Worm (Caenorhabditis elegans): ENCODE measurements around the gene F58G6.7.
A peak's percentile ranks its signal among the peaks of the same experiment; 100 is the strongest.
"Not testable (repeated sequence)": the region's sequence is repeated elsewhere in the genome, so short reads cannot be mapped to it uniquely, and the experiment has no call there.

The F58G6.7 gene

ce11 chrIV:9688715-9689114 is 34.6 kb downstream of the F58G6.7 start, which contains the start of gene msp-76:
Gene msp-76 (plus strand): TSS chrIV:9689015.
- not testable (repeated sequence) for TF ChIP-seq tbx-2 (tag; optimal IDR thresholded peaks at IDR 0.05); fkh-2 (tag; optimal IDR thresholded peaks at IDR 0.05); sea-2 (GFP tag; optimal IDR thresholded peaks at IDR 0.05)

DNA sequence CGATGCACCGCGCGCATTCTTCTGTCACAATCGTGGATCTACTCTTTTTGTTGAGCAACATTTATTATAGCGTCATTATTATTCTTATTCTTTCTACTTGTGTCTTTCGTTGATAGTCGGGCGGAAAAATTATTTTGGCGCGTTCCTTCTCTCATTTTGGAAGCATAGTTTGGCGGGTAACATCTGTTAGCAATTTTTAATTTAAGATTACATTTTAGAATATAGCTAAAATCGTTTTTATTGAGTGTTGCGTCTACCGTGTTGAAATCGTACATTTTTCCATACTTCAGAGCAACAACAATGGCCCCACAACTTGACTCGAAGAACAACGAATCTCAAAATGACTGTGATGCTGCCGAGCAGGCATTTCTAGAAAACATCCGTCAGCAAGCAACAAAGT is 36.5 kb downstream of the F58G6.7 start, which contains the start of gene sdz-36:
Gene sdz-36 (plus strand): TSS at position 301 of the 400 bp plus-strand sequence.
- no peak for TF ChIP-seq ztf-11 (tag; optimal IDR thresholded peaks at IDR 0.05)
- TF ChIP-seq pha-4 (tag; optimal IDR thresholded peaks at IDR 0.05): no peak

- no peak for TF ChIP-seq snpc-4 (tag; optimal IDR thresholded peaks at IDR 0.05)
- no peak for TF ChIP-seq elt-3 (tag; optimal IDR thresholded peaks at IDR 0.05)
- TF ChIP-seq zag-1 (tag; optimal IDR thresholded peaks at IDR 0.05): no peak
- no peak for TF ChIP-seq fos-1 (tag; optimal IDR thresholded peaks at IDR 0.05)
- no peak for TF ChIP-seq hmg-11 (tag; optimal IDR thresholded peaks at IDR 0.05)
- no peak for TF ChIP-seq ceh-28 (tag; optimal IDR thresholded peaks at IDR 0.05)
- TF ChIP-seq pqm-1 (tag; optimal IDR thresholded peaks at IDR 0.05): no peak
- no peak for TF ChIP-seq nhr-23 (tag; optimal IDR thresholded peaks at IDR 0.05)
- no peak for TF ChIP-seq nhr-11 (tag; optimal IDR thresholded peaks at IDR 0.05)
- no peak for TF ChIP-seq daf-12 (tag; optimal IDR thresholded peaks at IDR 0.05)
- TF ChIP-seq aly-2 (tag; optimal IDR thresholded peaks at IDR 0.05): no peak
- no peak for TF ChIP-seq tbx-2 (tag; optimal IDR thresholded peaks at IDR 0.05)
- no peak for TF ChIP-seq lsy-12 (tag; optimal IDR thresholded peaks at IDR 0.05)
- no peak for TF ChIP-seq R02D3.7 (tag; optimal IDR thresholded peaks at IDR 0.05)
- no peak for TF ChIP-seq jun-1 (tag; optimal IDR thresholded peaks at IDR 0.05)
- no peak for TF ChIP-seq unc-39 (tag; optimal IDR thresholded peaks at IDR 0.05)
- no peak for TF ChIP-seq ceh-16 (tag; optimal IDR thresholded peaks at IDR 0.05)
Observed at ce11 chrIV:9692874-9693273, 38.8 kb downstream of the F58G6.7 start, which contains the start of gene twk-9. Gene twk-9 (plus strand): TSS chrIV:9693174.

DNA sequence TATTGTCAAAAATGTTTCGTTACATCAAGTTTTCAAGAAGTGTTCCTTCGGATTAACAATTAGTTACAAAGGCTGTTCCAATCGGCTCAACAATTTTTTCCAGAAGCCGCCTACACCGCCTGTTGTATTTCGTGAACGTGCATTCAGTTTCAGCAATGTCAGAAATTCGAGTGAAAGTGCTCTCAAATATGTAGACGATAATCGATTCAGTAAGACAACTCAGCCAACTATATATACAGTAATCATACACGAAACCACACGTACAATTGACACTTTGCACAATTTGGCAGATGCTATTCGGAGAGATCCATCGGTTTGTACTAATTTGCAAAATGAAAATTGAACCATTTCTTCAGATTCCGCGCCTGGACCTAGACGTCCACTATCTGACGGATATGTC is 42.4 kb downstream of the F58G6.7 start:
- TF ChIP-seq unc-39 (tag; optimal IDR thresholded peaks at IDR 0.05) (no peak), pqm-1 (tag; optimal IDR thresholded peaks at IDR 0.05) (no peak), lin-15B (tag; optimal IDR thresholded peaks at IDR 0.05) (no peak), nhr-12 (tag; optimal IDR thresholded peaks at IDR 0.05) (no peak), hmg-11 (tag; optimal IDR thresholded peaks at IDR 0.05) (no peak)

ce11 chrIV:9697869-9698268 is 43.8 kb downstream of the F58G6.7 start:
- TF ChIP-seq nhr-25 (tag; optimal IDR thresholded peaks at IDR 0.05) (no peak), egl-27 (tag; optimal IDR thresholded peaks at IDR 0.05) (no peak), pqm-1 (tag; optimal IDR thresholded peaks at IDR 0.05) (no peak), unc-39 (tag; optimal IDR thresholded peaks at IDR 0.05) (no peak), nhr-43 (tag; optimal IDR thresholded peaks at IDR 0.05; ENCODE audit: poor library complexity, severe bottlenecking) (no peak), aly-2 (tag; optimal IDR thresholded peaks at IDR 0.05) (no peak), skn-1 (tag; optimal IDR thresholded peaks at IDR 0.05) (no peak), ceh-82 (tag; optimal IDR thresholded peaks at IDR 0.05) (no peak), snpc-4 (tag; optimal IDR thresholded peaks at IDR 0.05) (no peak), zag-1 (tag; optimal IDR thresholded peaks at IDR 0.05) (no peak), fkh-2 (tag; optimal IDR thresholded peaks at IDR 0.05) (no peak), elt-3 (tag; optimal IDR thresholded peaks at IDR 0.05) (no peak), unc-62 (GFP tag; optimal IDR thresholded peaks at IDR 0.05) (no peak), mdl-1 (tag; optimal IDR thresholded peaks at IDR 0.05) (no peak)

DNA sequence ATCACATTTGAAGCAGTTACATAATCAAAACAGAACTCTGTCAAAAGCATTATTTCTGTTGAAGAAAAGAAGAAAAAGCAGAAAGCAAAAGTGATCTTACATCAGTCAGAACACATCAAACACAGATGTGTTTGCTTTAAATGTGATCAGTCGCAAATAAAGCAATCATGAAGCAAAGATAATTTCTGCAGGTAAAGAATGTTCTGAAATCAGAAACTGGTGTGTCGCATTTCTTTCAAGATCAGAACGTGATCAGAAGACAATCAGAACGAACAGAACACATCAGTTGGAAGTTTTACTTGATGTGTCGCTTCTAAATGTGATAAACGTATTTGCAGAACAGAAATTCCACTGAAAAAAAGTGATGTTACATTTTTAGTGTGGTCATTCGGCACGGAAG is 44.9 kb downstream of the F58G6.7 start:
- TF ChIP-seq pha-4 (tag; optimal IDR thresholded peaks at IDR 0.05) (peak; percentile 22), egl-27 (tag; optimal IDR thresholded peaks at IDR 0.05) (no peak)

Data from whole organism, L3 larva.